Worm (Caenorhabditis elegans): ENCODE results near the gene F08G12.1.

Gene F08G12.1

DNA sequence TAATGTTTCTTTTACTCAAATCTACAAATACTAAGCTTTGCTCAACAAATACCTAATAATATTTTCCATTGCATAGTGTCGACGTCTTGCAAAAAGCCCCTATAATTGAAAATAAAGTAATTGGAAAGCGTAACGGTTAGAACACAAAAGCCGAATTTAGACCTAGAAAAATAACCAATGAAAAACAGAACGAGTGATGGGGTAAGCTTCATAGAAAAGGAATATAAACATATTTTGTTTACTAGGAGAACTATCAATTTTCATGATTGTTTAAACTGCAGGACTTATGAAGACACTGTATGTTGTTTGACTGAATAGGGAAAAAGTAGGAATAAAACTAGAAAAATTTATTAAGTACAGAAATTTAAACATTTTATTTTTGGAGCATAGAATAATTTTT is 19.4 kb downstream of the F08G12.1 start, which contains the start of gene F38B2.3:
Gene F38B2.3 (minus strand): TSS at position 101 of the 400 bp plus-strand sequence.
- TF ChIP-seq cey-2 (tag; optimal IDR thresholded peaks at IDR 0.05; ENCODE audit: borderline replicate concordance, insufficient read depth): no peak
- TF ChIP-seq skn-1 (tag; optimal IDR thresholded peaks at IDR 0.05): no peak
- TF ChIP-seq nhr-11 (tag; optimal IDR thresholded peaks at IDR 0.05): no peak
- peak; percentile 43 for TF ChIP-seq aha-1 (tag)
- no peak for TF ChIP-seq tag-97 (GFP tag; IDR thresholded peaks at IDR 0.05)

DNA sequence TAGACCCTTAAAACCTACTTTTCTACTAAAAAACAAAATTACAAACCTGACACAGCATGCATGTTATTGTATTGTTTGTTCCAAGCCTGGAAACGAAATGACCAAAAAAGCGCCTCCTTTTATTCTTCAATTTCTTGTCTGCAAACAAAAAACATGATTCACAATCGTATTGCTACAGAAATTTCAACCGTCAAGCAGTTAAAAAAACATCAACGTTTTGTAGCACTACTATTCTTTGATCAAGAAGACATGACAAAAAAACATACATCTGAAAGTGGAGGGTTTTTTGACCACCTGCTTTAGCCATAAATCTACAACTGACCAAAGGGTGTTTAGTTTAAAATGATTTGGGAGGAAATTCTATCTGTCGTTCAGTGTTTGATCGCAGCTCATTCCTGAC is 24.5 kb downstream of the F08G12.1 start, which contains the start of gene F38B2.6:
Gene F38B2.6 (minus strand): TSS at position 101 of the 400 bp plus-strand sequence.
- TF ChIP-seq lin-38 (GFP tag; IDR thresholded peaks at IDR 0.05) (no peak), aha-1 (tag) (peak; percentile 26)

DNA sequence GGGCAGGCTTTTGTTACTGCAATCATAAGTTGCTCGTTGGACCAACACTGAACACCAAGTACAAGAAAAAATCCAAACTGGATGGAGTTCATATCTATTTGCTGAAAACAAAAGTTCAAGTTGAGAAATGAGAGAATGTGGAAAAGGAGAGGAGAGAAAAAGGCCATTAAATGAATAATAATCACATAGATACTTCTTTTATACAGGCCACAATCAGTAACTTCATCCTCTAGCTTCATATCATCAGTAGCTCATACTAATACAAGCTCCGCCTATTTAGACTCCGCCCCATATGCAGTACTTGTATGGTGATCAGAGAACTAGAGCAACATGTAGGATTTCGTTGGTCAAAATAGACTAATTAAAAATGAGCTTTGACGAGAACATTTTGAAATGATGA is 26.4 kb downstream of the F08G12.1 start, which contains the start of gene F38B2.2:
Gene F38B2.2 (minus strand): TSS at position 101 of the 400 bp plus-strand sequence.
- TF ChIP-seq ceh-82 (tag; optimal IDR thresholded peaks at IDR 0.05) (no peak), sdz-12 (GFP tag; optimal IDR thresholded peaks at IDR 0.05) (no peak), zfp-3 (GFP tag; conservative IDR thresholded peaks at IDR 0.05) (no peak), F37D6.2 (tag; optimal IDR thresholded peaks at IDR 0.05) (no peak), daf-8 (GFP tag; IDR thresholded peaks at IDR 0.05) (no peak), ceh-32 (tag; optimal IDR thresholded peaks at IDR 0.05; ENCODE audit: poor library complexity) (no peak), daf-19 (GFP tag; conservative IDR thresholded peaks at IDR 0.05) (no peak), zip-11 (GFP tag; IDR thresholded peaks at IDR 0.05) (no peak), lin-15B (tag; optimal IDR thresholded peaks at IDR 0.05) (no peak), unc-130 (GFP tag; optimal IDR thresholded peaks at IDR 0.05) (no peak), set-16 (GFP tag; IDR thresholded peaks at IDR 0.05) (no peak), nhr-77 (tag; optimal IDR thresholded peaks at IDR 0.05) (no peak), pha-4 (GFP tag; IDR thresholded peaks at IDR 0.05) (no peak), pha-4 (tag; optimal IDR thresholded peaks at IDR 0.05) (no peak)

DNA sequence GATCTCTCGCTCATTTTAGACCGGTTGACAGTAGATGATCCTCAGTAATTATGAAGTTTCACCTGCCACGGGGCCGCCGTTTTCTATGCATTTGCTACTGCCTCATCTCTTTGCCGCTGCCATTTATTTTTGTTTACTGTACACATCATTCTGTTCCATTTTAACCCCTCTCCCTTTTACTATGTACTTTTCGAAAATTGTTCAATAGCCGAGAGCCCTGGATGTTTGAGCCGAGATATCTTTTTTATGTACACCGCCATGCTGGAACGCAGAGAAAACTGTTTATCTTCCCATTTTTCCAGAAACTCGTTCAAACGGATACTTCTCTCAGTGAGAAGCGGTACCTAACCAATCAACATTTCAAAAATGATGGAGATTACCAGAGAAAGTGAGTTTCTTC is 34.8 kb downstream of the F08G12.1 start, which contains the start of gene ifa-1:
Gene ifa-1 (plus strand): TSS at position 301 of the 400 bp plus-strand sequence.
- TF ChIP-seq vab-7 (GFP tag; IDR thresholded peaks at IDR 0.05) (no peak), madf-5 (GFP tag; IDR thresholded peaks at IDR 0.05) (no peak), F10B5.3 (tag; optimal IDR thresholded peaks at IDR 0.05) (no peak), dmd-8 (GFP tag; IDR thresholded peaks at IDR 0.05) (no peak), lir-3 (tag; optimal IDR thresholded peaks at IDR 0.05) (no peak), lin-13 (GFP tag; optimal IDR thresholded peaks at IDR 0.05) (no peak), dve-1 (tag; optimal IDR thresholded peaks at IDR 0.05; ENCODE audit: insufficient read depth) (no peak), ceh-82 (tag; optimal IDR thresholded peaks at IDR 0.05) (no peak), ZK546.5 (tag; optimal IDR thresholded peaks at IDR 0.05) (no peak), fkh-10 (GFP tag; optimal IDR thresholded peaks at IDR 0.05) (no peak)

DNA sequence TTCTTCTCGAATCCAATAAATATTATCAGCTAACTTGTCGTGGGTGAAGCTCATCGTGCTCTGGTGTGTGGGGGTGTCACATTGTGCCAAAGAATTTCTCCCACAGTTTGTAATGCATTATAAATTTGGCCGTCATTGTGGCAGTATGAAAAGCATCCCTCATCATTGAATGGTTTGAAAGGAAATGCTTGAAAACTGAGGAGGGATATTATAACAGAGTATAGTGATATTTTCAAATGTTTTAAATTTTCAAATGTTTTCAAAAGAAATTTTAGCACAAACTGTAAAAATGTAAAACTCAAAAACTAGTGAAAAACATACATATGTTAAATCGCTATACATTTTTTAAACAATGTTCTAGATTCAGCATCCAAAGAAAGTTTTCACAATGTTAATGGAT is 36.7 kb downstream of the F08G12.1 start, which contains the start of gene C03A3.3:
Gene C03A3.3 (minus strand): TSS at position 101 of the 400 bp plus-strand sequence.
- TF ChIP-seq arid-1 (GFP tag; conservative IDR thresholded peaks at IDR 0.05): no peak
- no peak for TF ChIP-seq egl-43 (GFP tag; IDR thresholded peaks at IDR 0.05)
- no peak for TF ChIP-seq madf-5 (GFP tag; IDR thresholded peaks at IDR 0.05)
- no peak for TF ChIP-seq gei-8 (GFP tag; optimal IDR thresholded peaks at IDR 0.05)
- TF ChIP-seq dmd-9 (GFP tag; IDR thresholded peaks at IDR 0.05): no peak
- no peak for TF ChIP-seq nhr-48 (tag; optimal IDR thresholded peaks at IDR 0.05)

Data from whole organism, L4 larva.